Worm (Caenorhabditis elegans): ENCODE data around the gene alh-8.

The alh-8 gene

ce11 chrII:11680220-11680619 is 48.6 kb upstream of the alh-8 start:
- TF ChIP-seq F13H6.1 (tag; optimal IDR thresholded peaks at IDR 0.05) (no peak), peb-1 (tag; optimal IDR thresholded peaks at IDR 0.05) (no peak), unc-55 (GFP tag; optimal IDR thresholded peaks at IDR 0.05) (no peak), elt-3 (tag; optimal IDR thresholded peaks at IDR 0.05) (no peak)

DNA sequence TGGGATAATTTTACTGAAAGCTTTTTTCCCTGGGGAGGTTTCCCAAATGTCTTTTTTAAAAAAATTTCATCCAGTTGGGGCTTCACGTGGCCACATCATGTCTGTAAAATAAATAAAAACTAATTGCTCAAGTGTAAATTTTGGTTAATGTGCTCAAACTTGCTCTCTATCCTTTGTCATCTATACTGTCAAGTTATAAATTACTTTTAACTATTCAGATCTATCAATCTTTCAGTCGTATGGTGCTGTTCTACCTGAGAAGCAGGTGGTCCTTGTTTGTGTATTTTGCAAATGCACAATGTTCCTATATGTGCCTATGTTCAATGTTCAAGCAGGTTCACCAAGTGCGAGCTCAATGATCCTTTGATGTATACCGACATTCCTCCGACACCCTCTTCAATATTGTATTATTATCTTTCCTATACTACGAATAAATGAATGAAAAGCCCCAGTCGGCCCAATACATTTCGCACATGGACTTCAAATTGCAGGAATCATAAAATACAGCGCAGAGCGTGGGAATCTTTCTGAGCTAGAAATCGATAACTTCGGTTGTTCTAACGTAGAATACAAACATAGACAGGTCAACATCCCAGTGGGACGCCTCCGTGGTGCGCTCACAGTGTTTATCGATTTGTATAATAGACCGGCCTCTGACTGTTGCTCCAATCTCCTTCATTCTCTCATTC is 47.6 kb upstream of the alh-8 start, which contains the start of the genes sfxn-1.4 and C47D12.4:
Gene sfxn-1.4, minus strand, starts transcription at position 101 of the 689 bp plus-strand sequence.
Gene C47D12.4, plus strand, starts transcription at position 639 of the 689 bp plus-strand sequence.
- TF ChIP-seq blmp-1 (tag; optimal IDR thresholded peaks at IDR 0.05; ENCODE audit: insufficient read depth): no peak
- TF ChIP-seq fos-1 (tag; optimal IDR thresholded peaks at IDR 0.05): no peak
- TF ChIP-seq nhr-237 (tag; optimal IDR thresholded peaks at IDR 0.05): no peak
- TF ChIP-seq peb-1 (tag; optimal IDR thresholded peaks at IDR 0.05): no peak
- TF ChIP-seq ceh-82 (tag; optimal IDR thresholded peaks at IDR 0.05): no peak
- TF ChIP-seq skn-1 (tag; optimal IDR thresholded peaks at IDR 0.05): no peak
- TF ChIP-seq ztf-11 (tag; optimal IDR thresholded peaks at IDR 0.05): no peak
- no peak for TF ChIP-seq unc-39 (tag; optimal IDR thresholded peaks at IDR 0.05)
- TF ChIP-seq sem-4 (tag; optimal IDR thresholded peaks at IDR 0.05): no peak
- no peak for TF ChIP-seq F13H6.1 (tag; optimal IDR thresholded peaks at IDR 0.05)

DNA sequence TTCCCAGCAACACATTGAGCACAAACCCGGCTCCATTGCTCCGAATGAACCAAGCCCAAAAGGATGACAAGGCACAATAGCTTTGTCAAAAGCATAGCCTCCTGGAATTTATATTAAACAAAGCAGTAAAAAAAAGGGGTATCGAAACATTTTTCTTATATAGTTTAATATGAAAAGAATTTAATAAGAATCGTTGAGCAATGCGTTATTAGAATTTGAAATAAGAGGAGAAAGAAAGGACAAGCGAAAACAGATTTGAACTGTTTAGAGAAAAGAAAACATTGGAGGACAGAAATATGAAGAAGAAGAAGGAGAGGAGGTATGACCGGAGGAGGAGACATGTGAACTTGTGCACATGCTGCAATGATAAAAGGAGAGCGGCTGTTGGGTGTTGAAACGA is 43.7 kb upstream of the alh-8 start, which contains the start of gene C47D12.5:
Gene C47D12.5, minus strand, starts transcription at position 101 of the 400 bp plus-strand sequence.
- TF ChIP-seq lsy-2 (tag; optimal IDR thresholded peaks at IDR 0.05): no peak
- TF ChIP-seq elt-1 (tag; optimal IDR thresholded peaks at IDR 0.05): no peak
- no peak for TF ChIP-seq C34F6.9 (tag; optimal IDR thresholded peaks at IDR 0.05)
- TF ChIP-seq skn-1 (tag; optimal IDR thresholded peaks at IDR 0.05): no peak
- no peak for TF ChIP-seq elt-3 (tag; optimal IDR thresholded peaks at IDR 0.05)
- TF ChIP-seq nhr-11 (tag; optimal IDR thresholded peaks at IDR 0.05): no peak
- TF ChIP-seq lin-39 (tag; optimal IDR thresholded peaks at IDR 0.05): no peak
- no peak for TF ChIP-seq nhr-23 (tag; optimal IDR thresholded peaks at IDR 0.05)
- no peak for TF ChIP-seq crh-2 (tag; optimal IDR thresholded peaks at IDR 0.05)

DNA sequence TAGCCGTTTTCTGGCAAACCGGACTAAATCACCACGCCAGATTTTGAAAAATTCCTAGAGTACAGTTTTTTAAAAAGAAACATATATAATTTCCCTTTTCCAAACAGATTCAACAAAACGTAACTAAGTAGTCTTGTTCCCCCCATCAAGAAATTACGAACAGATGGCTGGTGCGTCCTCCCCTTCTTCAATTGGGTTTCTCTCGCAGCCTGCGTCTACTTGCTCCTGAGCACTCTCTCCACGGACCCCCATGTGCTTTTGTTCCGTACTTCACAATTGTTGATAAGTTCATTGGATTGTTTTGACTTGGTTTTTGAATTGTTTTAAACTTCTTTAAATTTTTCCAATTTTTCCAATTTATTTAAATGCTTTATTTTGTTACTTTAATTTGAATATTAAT is 40.8 kb upstream of the alh-8 start:
- peak; percentile 9 for TF ChIP-seq unc-55 (GFP tag; optimal IDR thresholded peaks at IDR 0.05)
- TF ChIP-seq fos-1 (tag; optimal IDR thresholded peaks at IDR 0.05): no peak
- TF ChIP-seq C34F6.9 (tag; optimal IDR thresholded peaks at IDR 0.05): peak; percentile 16

ce11 chrII:11688643-11689042 is 40.2 kb upstream of the alh-8 start, which contains the start of gene kel-1:
TSS of gene kel-1 (plus strand) at chrII:11688943.
- TF ChIP-seq ama-1 (optimal IDR thresholded peaks at IDR 0.05) (no peak), snpc-4 (tag; optimal IDR thresholded peaks at IDR 0.05) (no peak), dmd-4 (tag; optimal IDR thresholded peaks at IDR 0.05) (no peak), nhr-25 (tag; optimal IDR thresholded peaks at IDR 0.05) (no peak), lsy-2 (tag; optimal IDR thresholded peaks at IDR 0.05) (no peak), nhr-23 (tag; optimal IDR thresholded peaks at IDR 0.05) (no peak), C34F6.9 (tag; optimal IDR thresholded peaks at IDR 0.05) (no peak), Y55F3AM.14 (GFP tag; optimal IDR thresholded peaks at IDR 0.05) (no peak), alr-1 (tag; optimal IDR thresholded peaks at IDR 0.05) (no peak)

DNA sequence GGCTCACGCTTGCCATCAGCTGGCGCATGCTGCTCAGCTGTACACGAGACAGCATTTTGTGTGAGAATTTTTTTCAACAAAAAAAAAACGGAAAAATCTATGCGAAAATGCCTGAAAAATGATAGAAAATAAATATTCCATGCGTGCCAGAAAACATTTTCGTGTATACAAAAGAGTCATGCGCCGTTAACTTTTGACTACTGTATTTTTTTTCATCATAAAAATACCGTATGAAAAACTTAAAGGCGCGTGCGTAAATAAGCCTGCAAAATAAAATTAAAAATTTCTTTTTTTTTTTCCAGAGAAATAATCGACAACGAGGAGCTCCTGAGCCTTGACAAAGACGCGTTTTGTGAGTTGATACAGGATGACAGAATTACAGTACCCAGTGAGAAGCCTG is 38.9 kb upstream of the alh-8 start:
- TF ChIP-seq ztf-1 (GFP tag; conservative IDR thresholded peaks at IDR 0.05): no peak

DNA sequence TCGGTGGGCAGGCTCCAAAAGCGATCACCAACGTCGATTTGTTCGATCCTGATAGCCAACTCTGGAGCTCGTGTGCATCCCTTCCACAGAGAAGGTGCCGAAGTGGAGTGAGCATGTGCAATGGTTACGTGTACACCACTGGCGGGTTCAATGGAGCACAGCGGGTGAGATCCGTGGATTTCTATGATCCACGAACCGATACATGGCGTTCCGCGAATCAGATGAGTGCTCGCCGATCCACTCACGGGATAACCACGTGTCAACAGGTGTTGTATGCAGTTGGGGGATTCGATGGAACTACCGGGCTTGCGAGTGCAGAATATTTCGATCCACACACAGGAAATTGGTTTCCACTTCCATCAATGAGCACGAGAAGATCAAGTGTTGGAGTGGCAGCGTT is 38.0 kb upstream of the alh-8 start:
- no peak for TF ChIP-seq nhr-6 (tag; optimal IDR thresholded peaks at IDR 0.05)

DNA sequence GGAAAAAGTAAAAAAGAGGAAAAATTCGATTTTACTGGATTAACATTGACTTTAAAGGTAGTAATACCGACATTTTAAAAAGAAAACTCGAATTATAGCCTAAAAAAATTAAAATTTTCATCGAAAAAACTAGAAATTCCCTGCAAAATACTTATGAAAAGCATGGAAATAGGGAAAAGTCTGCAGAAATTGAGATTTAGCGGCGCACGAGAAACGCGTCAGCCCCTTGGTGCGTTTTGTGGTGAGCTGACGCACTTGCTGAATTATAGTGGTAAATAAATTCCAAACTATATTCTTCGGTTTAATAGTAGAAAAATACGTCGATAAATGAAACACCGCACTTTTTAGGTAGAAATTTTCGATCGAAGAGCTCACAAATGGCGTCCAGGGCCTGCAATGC is 34.4 kb upstream of the alh-8 start:
- no peak for TF ChIP-seq lin-13 (GFP tag; optimal IDR thresholded peaks at IDR 0.05)
- peak; percentile 42 for TF ChIP-seq nhr-129 (tag; optimal IDR thresholded peaks at IDR 0.05)
- TF ChIP-seq C34F6.9 (tag; optimal IDR thresholded peaks at IDR 0.05): peak; percentile 44
- TF ChIP-seq sem-4 (tag; optimal IDR thresholded peaks at IDR 0.05): no peak
- TF ChIP-seq mbf-1 (tag; optimal IDR thresholded peaks at IDR 0.05): no peak
- TF ChIP-seq gmeb-1 (tag; optimal IDR thresholded peaks at IDR 0.05): peak; percentile 16
- no peak for TF ChIP-seq lin-11 (tag; optimal IDR thresholded peaks at IDR 0.05)
- no peak for TF ChIP-seq mab-5 (tag; optimal IDR thresholded peaks at IDR 0.05)
- TF ChIP-seq unc-62 (GFP tag; optimal IDR thresholded peaks at IDR 0.05): no peak
- TF ChIP-seq ztf-4 (tag; optimal IDR thresholded peaks at IDR 0.05): no peak
- TF ChIP-seq ceh-16 (tag; optimal IDR thresholded peaks at IDR 0.05): no peak
- peak; percentile 2 for TF ChIP-seq fos-1 (tag; optimal IDR thresholded peaks at IDR 0.05)
- no peak for TF ChIP-seq F13H6.1 (tag; optimal IDR thresholded peaks at IDR 0.05)
- TF ChIP-seq elt-1 (tag; optimal IDR thresholded peaks at IDR 0.05): no peak
- TF ChIP-seq nhr-12 (tag; optimal IDR thresholded peaks at IDR 0.05): no peak
- TF ChIP-seq nhr-23 (tag; optimal IDR thresholded peaks at IDR 0.05): no peak
- TF ChIP-seq ceh-82 (tag; optimal IDR thresholded peaks at IDR 0.05): no peak
- no peak for TF ChIP-seq zag-1 (tag; optimal IDR thresholded peaks at IDR 0.05)
- no peak for TF ChIP-seq blmp-1 (tag; optimal IDR thresholded peaks at IDR 0.05; ENCODE audit: insufficient read depth)
- TF ChIP-seq nhr-25 (tag; optimal IDR thresholded peaks at IDR 0.05): peak; percentile 8
- no peak for TF ChIP-seq nhr-237 (tag; optimal IDR thresholded peaks at IDR 0.05)

Data from whole organism, L2 larva.